Worm (Caenorhabditis elegans): ENCODE measurements around the gene F20C5.6.

ce11 chrIV:8798255-8798654, 25.2 kb upstream of the F20C5.6 start, which contains the start of gene clec-182:
- TF ChIP-seq pqm-1 (tag; optimal IDR thresholded peaks at IDR 0.05) (no peak), ceh-9 (tag; optimal IDR thresholded peaks at IDR 0.05) (no peak), nhr-23 (tag; optimal IDR thresholded peaks at IDR 0.05) (no peak), zag-1 (tag; optimal IDR thresholded peaks at IDR 0.05) (no peak), nhr-43 (tag; optimal IDR thresholded peaks at IDR 0.05; ENCODE audit: poor library complexity, severe bottlenecking) (no peak)

Measured in whole organism, L3 larva.